Fruit fly (Drosophila melanogaster) Kc167 (cell line): Measurements from ENCODE around the gene CG5149.

Experiments used
- Myc ChIP-seq: fragments of >200 bp; optimal IDR thresholded peaks from 2 replicates; lab custom pipeline; 2017; ENCODE audit warnings: missing external identifiers
- Sin3A ChIP-seq: fragments of >200 bp; optimal IDR thresholded peaks from 2 replicates; lab custom pipeline; 2018; ENCODE audit warnings: missing external identifiers
- h ChIP-seq: fragments of >200 bp; optimal IDR thresholded peaks from 3 replicates; lab custom pipeline; 2018; ENCODE audit warnings: missing external identifiers
- insv ChIP-seq: fragments of >200 bp; optimal IDR thresholded peaks from 3 replicates; lab custom pipeline; 2018; ENCODE audit warnings: missing external identifiers
- psq ChIP-seq: fragments of >200 bp; optimal IDR thresholded peaks from 2 replicates; lab custom pipeline; 2017; ENCODE audit warnings: missing external identifiers
- ttk ChIP-seq: sonication (Bioruptor generic); optimal IDR thresholded peaks from 2 replicates; lab custom pipeline; 2017; ENCODE audit warnings: missing external identifiers

DNA sequence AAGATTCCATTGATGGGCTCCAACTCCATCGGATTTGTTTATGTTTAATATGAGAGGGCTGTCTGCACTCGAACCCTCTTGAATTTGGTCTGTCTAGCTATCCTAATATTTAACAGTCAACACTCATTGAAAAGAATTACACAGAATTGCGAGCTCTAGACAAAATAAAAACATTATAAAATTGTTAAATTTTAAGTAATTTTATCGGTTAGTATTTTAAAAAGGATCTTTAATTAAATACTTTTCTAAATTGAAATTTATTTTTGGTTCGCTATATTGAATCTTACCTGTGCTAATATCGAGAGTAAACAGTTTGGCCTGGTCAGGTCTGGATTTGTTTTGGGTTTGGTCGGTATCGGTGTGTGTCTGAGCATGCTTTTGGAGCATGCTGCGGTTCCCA, 13.6 kb upstream of the CG5149 start:
- TF ChIP-seq ttk (lab: Kevin White, UChicago) (no peak), psq (lab: Kevin White, UChicago) (no peak), Sin3A (lab: Kevin White, UChicago) (no peak), h (lab: Kevin White, UChicago) (no peak), insv (lab: Kevin White, UChicago) (no peak), Myc (lab: Kevin White, UChicago) (no peak)
